Worm (Caenorhabditis elegans) whole organism, midembryonic: ENCODE results near the gene mbl-1.

ENCODE experiments used
- T22C8.4 ChIP-seq: fragments of 200-800 bp; sonication (Bioruptor generic); IDR thresholded peaks from 2 replicates; pipeline ENCODE4 v1.3.6; 2022; ENCODE audit warnings: missing genetic modification characterization, missing compliant biosample characterization
- cog-1 ChIP-seq: sonication (generic microtip); optimal IDR thresholded peaks from 2 replicates; lab custom pipeline; 2016; ENCODE audit warnings: missing genetic modification characterization, missing compliant biosample characterization
- flt-1 ChIP-seq: fragments of 200-800 bp; sonication (Bioruptor generic); IDR thresholded peaks from 2 replicates; pipeline ENCODE4 v1.3.6; 2022; ENCODE audit warnings: missing genetic modification characterization, missing compliant biosample characterization
- klf-2 ChIP-seq: fragments of 200-800 bp; sonication (Bioruptor generic); conservative IDR thresholded peaks from 2 replicates; pipeline ENCODE4 v1.3.6; 2022; ENCODE audit warnings: missing genetic modification reagents, missing genetic modification characterization, missing compliant biosample characterization
- med-1 ChIP-seq: sonication (generic microtip); optimal IDR thresholded peaks from 2 replicates; lab custom pipeline; 2017; ENCODE audit warnings: missing genetic modification characterization, mild to moderate bottlenecking, missing compliant biosample characterization, antibody characterized with exemption, missing genetic modification reagents; ENCODE audit not compliant: insufficient read depth
- ref-1 ChIP-seq: fragments of 200-800 bp; sonication (Bioruptor generic); conservative IDR thresholded peaks from 2 replicates; pipeline ENCODE4 v1.3.6; 2022; ENCODE audit warnings: missing genetic modification reagents, missing genetic modification characterization, missing compliant biosample characterization
- tab-1 ChIP-seq: fragments of 200-800 bp; sonication (Bioruptor generic); IDR thresholded peaks from 2 replicates; pipeline ENCODE4 v1.3.6; 2022; ENCODE audit warnings: missing genetic modification characterization, missing compliant biosample characterization
- ztf-23 ChIP-seq: fragments of 200-800 bp; sonication (Bioruptor generic); IDR thresholded peaks from 2 replicates; pipeline ENCODE4 v1.3.6; 2022; ENCODE audit warnings: missing genetic modification reagents, missing genetic modification characterization, missing compliant biosample characterization
- ztf-29 ChIP-seq: fragments of 200-800 bp; sonication (Bioruptor generic); IDR thresholded peaks from 2 replicates; pipeline ENCODE4 v1.3.6; 2022; ENCODE audit warnings: missing genetic modification reagents, missing genetic modification characterization, missing compliant biosample characterization

mbl-1 gene

DNA sequence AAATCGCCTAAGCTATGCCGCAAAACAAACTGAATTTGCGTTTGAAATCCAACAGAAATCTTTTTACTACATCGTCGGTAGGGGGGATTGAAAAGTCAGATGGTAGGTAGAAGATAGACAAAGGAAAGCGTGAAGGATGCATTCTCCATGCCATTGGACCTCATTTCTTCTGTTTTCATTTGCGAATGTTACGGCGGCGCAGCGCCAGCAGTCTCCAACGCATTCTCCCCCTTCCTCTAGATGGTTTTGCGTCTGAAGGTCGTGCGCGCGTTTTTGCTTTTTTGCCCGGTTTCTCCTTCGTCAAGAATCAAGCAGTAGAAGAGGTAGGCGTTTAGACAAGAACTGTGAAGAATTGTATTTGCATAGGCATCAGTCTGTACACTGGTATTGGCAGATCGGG lies 15.1 kb downstream of the mbl-1 start:
- TF ChIP-seq med-1 (GFP tag; lab: Kevin White, UChicago) (no peak), flt-1 (GFP tag; lab: Robert Waterston, UW) (no peak), ztf-23 (GFP tag; lab: Robert Waterston, UW) (no peak), ref-1 (no peak)

DNA sequence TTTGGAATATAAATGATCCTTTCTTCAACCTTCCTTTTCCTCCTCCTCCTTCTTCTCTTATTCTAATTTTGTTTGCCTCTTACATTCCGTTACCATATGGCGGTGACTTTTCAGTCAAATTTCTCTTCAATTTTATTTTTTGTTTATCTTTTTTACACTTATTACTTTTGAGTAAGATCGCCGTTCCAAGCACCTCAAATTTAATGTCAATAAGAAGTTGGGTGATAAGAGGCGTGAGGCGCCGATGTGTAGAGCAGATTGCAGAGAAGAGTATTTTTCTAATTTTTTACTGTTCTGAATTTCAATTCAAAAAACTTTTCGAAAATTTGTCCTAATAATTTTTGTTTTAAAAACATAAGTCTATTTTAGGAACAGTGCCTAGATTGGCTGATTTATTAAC lies 16.0 kb downstream of the mbl-1 start:
- TF ChIP-seq cog-1 (tag; lab: Kevin White, UChicago) (no peak), T22C8.4 (no peak), flt-1 (GFP tag; lab: Robert Waterston, UW) (no peak), med-1 (GFP tag; lab: Kevin White, UChicago) (no peak), ztf-29 (GFP tag; lab: Robert Waterston, UW) (no peak), ref-1 (no peak), tab-1 (no peak), ztf-23 (GFP tag; lab: Robert Waterston, UW) (no peak)

DNA sequence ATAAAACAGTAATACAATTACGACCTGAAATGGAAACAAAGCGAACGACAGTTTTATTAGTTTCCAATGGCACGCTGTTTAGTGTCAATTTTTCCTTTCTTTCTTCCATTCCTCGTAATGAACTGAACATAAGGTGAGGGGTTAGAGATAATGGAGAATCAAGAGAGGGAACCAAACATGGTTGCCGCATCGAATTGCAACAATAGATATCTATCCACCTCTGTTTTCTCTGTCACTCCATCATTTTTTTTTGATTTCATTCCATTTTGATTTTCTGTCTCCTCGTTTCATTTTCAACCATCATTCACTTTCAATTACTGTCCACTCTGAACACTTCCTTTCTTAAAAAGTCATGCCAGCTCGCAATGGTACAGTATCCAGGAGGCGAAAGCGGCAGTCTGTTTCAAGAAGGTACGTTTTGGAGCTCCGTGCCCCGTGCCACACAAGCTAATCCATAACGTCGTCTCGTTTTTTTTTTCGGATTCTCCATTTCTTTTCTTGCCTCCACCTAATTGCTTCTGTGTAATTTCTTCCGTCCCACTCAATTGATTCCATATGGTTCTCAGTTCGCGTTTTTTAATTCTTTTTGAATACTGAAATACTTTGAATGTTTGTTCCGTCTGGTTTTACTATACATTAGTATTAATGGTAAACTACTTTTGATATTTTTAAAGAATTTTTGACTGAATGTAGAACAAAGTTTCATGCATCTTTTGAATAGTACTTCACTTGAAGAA lies 16.9 kb downstream of the mbl-1 start:
- TF ChIP-seq T22C8.4, result no peak
- TF ChIP-seq ztf-29 (GFP tag; lab: Robert Waterston, UW), result no peak
- TF ChIP-seq cog-1 (tag; lab: Kevin White, UChicago), result no peak
- no peak for TF ChIP-seq ztf-23 (GFP tag; lab: Robert Waterston, UW)
- TF ChIP-seq med-1 (GFP tag; lab: Kevin White, UChicago), result no peak
- no peak for TF ChIP-seq klf-2 (GFP tag; lab: Robert Waterston, UW)
- TF ChIP-seq tab-1, result no peak
- TF ChIP-seq flt-1 (GFP tag; lab: Robert Waterston, UW), result no peak
- TF ChIP-seq ref-1, result no peak

DNA sequence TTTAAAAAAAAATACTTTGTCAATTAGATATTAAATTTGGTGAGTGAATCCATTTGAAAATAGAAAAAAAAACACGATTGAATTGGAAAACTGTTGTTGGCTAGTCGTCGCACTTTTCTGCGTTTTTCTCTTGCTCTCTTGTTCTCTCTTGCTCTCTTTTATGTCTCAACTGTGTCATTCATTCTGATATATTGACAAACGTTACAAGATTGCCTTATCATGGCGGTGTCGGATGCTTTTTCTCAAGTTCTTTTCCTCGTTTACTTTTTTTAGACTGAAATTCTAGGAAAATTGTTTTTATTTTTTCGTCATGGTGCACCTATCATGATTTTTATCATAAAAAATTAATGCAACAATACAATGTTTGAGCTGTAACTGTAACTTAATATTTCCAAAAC lies 17.5 kb downstream of the mbl-1 start:
- TF ChIP-seq flt-1 (GFP tag; lab: Robert Waterston, UW) (no peak), tab-1 (no peak), cog-1 (tag; lab: Kevin White, UChicago) (no peak), ref-1 (no peak), klf-2 (GFP tag; lab: Robert Waterston, UW) (no peak), ztf-29 (GFP tag; lab: Robert Waterston, UW) (no peak), ztf-23 (GFP tag; lab: Robert Waterston, UW) (no peak), T22C8.4 (no peak), med-1 (GFP tag; lab: Kevin White, UChicago) (no peak)

DNA sequence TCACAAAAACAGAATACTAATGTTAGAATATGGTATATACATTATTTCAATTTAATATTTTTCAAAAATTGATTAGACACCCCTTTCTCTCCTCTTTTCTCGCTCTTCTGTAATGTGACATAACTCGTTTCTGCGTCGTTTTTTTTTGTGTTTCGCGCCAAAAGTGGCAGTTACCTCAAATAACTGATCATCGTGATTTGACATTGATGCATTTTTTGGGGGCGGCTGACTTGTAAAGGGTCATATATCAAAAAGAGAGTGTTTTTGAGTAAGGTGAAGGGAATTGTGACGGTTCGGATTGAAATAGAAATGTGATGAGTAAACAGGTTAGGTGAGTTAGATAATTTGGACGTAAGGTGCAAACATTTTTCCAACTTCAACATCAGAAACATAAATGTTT lies 19.6 kb downstream of the mbl-1 start:
- no peak for TF ChIP-seq tab-1
- no peak for TF ChIP-seq flt-1 (GFP tag; lab: Robert Waterston, UW)
- TF ChIP-seq cog-1 (tag; lab: Kevin White, UChicago), result no peak
- TF ChIP-seq ztf-23 (GFP tag; lab: Robert Waterston, UW), result no peak
- no peak for TF ChIP-seq ref-1

DNA sequence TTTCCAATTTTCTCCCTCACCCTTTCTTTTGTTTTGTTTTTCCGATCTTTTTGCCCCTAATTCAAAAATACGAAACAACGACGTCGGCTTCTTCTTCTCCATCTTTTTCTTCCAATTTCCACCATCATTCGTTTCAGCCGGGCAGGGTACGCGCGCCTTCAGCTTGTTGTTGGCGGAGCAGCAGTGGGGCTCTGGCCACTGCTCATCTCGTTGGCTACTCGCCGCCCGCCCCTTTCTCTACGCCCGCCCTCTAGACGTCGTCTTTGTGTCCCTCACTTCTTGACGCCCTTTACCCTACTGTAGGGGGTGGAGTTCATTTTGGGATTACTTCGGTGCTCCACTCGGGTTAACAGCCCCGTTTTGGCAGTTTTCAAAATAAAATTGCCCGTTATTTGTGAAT lies 20.6 kb downstream of the mbl-1 start:
- TF ChIP-seq ztf-23 (GFP tag; lab: Robert Waterston, UW) (no peak), tab-1 (no peak), cog-1 (tag; lab: Kevin White, UChicago) (no peak), ref-1 (no peak), ztf-29 (GFP tag; lab: Robert Waterston, UW) (no peak), flt-1 (GFP tag; lab: Robert Waterston, UW) (no peak), med-1 (GFP tag; lab: Kevin White, UChicago) (no peak), klf-2 (GFP tag; lab: Robert Waterston, UW) (no peak)

DNA sequence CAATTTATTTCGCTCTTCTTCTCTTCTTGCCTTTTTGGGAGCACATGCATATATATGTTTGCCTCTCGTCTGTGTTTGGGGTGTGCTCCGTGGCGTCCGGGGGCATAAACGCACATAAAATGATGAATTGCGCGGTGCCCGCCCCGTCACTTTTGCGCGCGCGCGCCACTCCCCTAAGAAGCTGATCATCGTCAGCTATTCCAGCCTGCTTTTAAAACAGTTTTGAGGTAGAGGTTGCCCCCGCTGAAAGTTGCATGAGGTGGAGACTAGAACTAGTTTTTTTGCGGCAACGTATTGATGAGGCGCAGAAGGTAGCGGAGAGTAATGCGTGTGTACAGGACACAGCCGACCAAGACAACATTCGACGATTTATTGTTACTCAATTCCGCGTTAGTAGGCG lies 21.2 kb downstream of the mbl-1 start:
- no peak for TF ChIP-seq tab-1
- no peak for TF ChIP-seq ztf-29 (GFP tag; lab: Robert Waterston, UW)
- no peak for TF ChIP-seq ref-1
- no peak for TF ChIP-seq med-1 (GFP tag; lab: Kevin White, UChicago)
- TF ChIP-seq ztf-23 (GFP tag; lab: Robert Waterston, UW), result peak; percentile 62; the same call in 1 of the 2 replicates
- no peak for TF ChIP-seq T22C8.4
- no peak for TF ChIP-seq klf-2 (GFP tag; lab: Robert Waterston, UW)
- TF ChIP-seq flt-1 (GFP tag; lab: Robert Waterston, UW), result no peak

DNA sequence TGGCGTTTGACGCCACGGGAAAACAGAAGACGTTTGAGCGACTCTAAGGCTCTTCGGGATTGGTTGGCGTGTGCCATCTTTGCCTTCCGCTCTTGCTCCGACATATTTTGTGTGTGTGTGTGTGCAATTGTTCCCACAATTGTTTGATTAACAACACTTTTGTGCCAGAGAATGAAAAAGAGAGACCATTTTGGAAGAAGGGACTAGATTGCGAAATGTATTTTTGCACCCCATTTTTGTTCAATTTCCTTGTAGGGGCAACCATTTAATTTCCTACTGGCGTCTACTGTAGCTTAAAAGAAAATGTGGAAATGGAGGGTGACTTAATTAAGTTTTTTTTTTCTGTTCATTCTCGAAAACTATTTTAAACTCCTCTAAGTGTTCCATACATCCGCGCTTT lies 23.7 kb downstream of the mbl-1 start:
- TF ChIP-seq klf-2 (GFP tag; lab: Robert Waterston, UW) (no peak), med-1 (GFP tag; lab: Kevin White, UChicago) (no peak), T22C8.4 (no peak)

DNA sequence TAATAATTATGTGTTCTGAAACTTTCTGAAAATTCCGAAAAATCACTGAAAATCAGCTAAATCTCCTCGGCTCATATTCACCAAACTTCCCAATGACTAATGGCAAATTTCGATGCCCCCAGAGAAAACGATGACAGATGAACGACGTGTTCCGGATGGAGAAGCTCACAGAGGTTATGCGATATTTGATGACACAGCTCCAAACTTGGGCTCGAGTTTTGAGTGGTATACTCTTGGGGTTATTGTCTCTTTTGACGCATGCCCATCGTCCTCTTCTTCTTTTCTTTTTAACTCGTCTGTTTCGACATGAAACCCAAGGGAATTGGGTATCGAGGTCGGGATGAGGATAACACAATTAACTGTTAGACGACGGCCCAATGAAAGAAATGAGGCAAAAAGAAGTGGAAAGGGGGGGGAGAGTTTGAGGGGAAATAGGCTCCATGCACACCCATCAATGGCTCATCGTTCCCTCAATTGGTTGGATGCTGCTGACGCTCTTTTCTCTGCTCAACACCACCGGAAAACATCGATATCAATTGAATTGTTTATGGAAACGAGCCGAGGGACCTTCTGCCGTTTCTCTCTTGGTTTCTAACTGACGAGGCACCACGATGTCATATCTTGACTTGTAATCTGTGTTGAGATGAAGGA lies 25.2 kb downstream of the mbl-1 start:
- TF ChIP-seq ztf-23 (GFP tag; lab: Robert Waterston, UW), result no peak
- no peak for TF ChIP-seq flt-1 (GFP tag; lab: Robert Waterston, UW)
- no peak for TF ChIP-seq T22C8.4
- TF ChIP-seq cog-1 (tag; lab: Kevin White, UChicago), result no peak
- no peak for TF ChIP-seq ztf-29 (GFP tag; lab: Robert Waterston, UW)
- no peak for TF ChIP-seq ref-1
- no peak for TF ChIP-seq med-1 (GFP tag; lab: Kevin White, UChicago)
- TF ChIP-seq tab-1, result no peak
- no peak for TF ChIP-seq klf-2 (GFP tag; lab: Robert Waterston, UW)

DNA sequence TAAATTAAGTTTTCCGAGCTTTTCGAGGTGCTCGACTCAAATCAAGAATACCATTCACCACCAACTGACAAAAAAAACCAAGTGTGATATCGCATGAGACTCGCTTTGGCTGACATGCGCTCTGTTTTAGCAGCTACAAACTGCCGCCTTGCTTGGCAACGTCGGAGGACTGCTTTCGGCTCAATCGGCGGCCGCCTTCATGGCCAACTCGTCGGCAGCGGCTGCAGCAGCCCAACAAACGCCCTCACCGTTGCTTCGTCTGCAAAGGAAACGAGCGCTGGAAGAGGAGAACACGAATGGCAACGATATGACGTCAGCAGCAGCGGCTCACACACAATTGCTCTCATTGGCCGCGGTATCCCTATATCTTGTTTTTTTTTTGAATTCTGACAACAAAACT lies 28.4 kb downstream of the mbl-1 start:
- no peak for TF ChIP-seq T22C8.4
- no peak for TF ChIP-seq flt-1 (GFP tag; lab: Robert Waterston, UW)
- no peak for TF ChIP-seq ztf-23 (GFP tag; lab: Robert Waterston, UW)
- TF ChIP-seq klf-2 (GFP tag; lab: Robert Waterston, UW), result no peak
- TF ChIP-seq med-1 (GFP tag; lab: Kevin White, UChicago), result no peak
- TF ChIP-seq ztf-29 (GFP tag; lab: Robert Waterston, UW), result no peak
- no peak for TF ChIP-seq ref-1
